Fruit fly (Drosophila melanogaster): ENCODE data around the gene CG7381.

dm6 chr3R:12993018-12993417, 15.7 kb upstream of the CG7381 start, which contains the start of gene yellow-f:
- no peak for TF ChIP-seq CTCF (optimal IDR thresholded peaks at IDR 0.05)
- no peak for TF ChIP-seq CG8478 (optimal IDR thresholded peaks at IDR 0.05)
